Fruit fly (Drosophila melanogaster) whole organism, embryonic: Measurements from ENCODE around the gene CG14511.

Experiments
- Aef1 ChIP-seq: fragments of 200-800 bp; sonication (Bioruptor generic); IDR thresholded peaks from 3 replicates; pipeline ENCODE4 v1.3.6; 2022; ENCODE audit warnings: missing biosample characterization, missing genetic modification characterization
- Bgb ChIP-seq: fragments of 200-800 bp; sonication (Bioruptor generic); IDR thresholded peaks from 2 replicates; pipeline ENCODE4 v1.3.6; 2022; ENCODE audit warnings: missing biosample characterization, missing genetic modification characterization; ENCODE audit not compliant: partially characterized antibody
- CG10274 ChIP-seq: fragments of 200-800 bp; sonication (Bioruptor generic); optimal IDR thresholded peaks from 3 replicates; lab custom pipeline; 2017; ENCODE audit warnings: missing biosample characterization, mild to moderate bottlenecking, missing genetic modification characterization
- CG10431 ChIP-seq: fragments of 200-800 bp; sonication (Bioruptor generic); optimal IDR thresholded peaks from 3 replicates; lab custom pipeline; 2018; ENCODE audit warnings: missing biosample characterization, mild to moderate bottlenecking, missing genetic modification characterization
- CG10565 ChIP-seq: fragments of 200-800 bp; sonication (Bioruptor generic); optimal IDR thresholded peaks from 3 replicates; lab custom pipeline; 2016; ENCODE audit warnings: missing biosample characterization, mild to moderate bottlenecking, missing genetic modification characterization
- CG10654 ChIP-seq: fragments of 200-800 bp; sonication (Bioruptor generic); optimal IDR thresholded peaks from 2 replicates; lab custom pipeline; 2016; ENCODE audit warnings: missing biosample characterization, missing genetic modification characterization
- CG12104 ChIP-seq: fragments of 200-800 bp; sonication (Bioruptor generic); optimal IDR thresholded peaks from 3 replicates; lab custom pipeline; 2016; ENCODE audit warnings: missing biosample characterization, missing genetic modification characterization
- CG12391 ChIP-seq: fragments of 200-800 bp; sonication (Bioruptor generic); optimal IDR thresholded peaks from 3 replicates; lab custom pipeline; 2018; ENCODE audit warnings: missing biosample characterization, mild to moderate bottlenecking, missing genetic modification characterization, moderate library complexity
- CG13296 ChIP-seq: fragments of 200-800 bp; sonication (Bioruptor generic); optimal IDR thresholded peaks from 3 replicates; lab custom pipeline; 2018; ENCODE audit warnings: missing biosample characterization, mild to moderate bottlenecking, missing genetic modification characterization
- CG14667 ChIP-seq: fragments of 200-800 bp; sonication (Bioruptor generic); IDR thresholded peaks from 2 replicates; pipeline ENCODE4 v1.3.6; 2022; ENCODE audit warnings: missing biosample characterization, missing genetic modification characterization
- CG14710 ChIP-seq: fragments of 200-800 bp; sonication (Bioruptor generic); optimal IDR thresholded peaks from 3 replicates; lab custom pipeline; 2019; ENCODE audit warnings: missing biosample characterization, mild to moderate bottlenecking, missing genetic modification characterization, moderate library complexity
- CG16779 ChIP-seq: fragments of 200-800 bp; sonication (Bioruptor generic); IDR thresholded peaks from 2 replicates; pipeline ENCODE4 v1.3.6; 2022; ENCODE audit warnings: missing biosample characterization, missing genetic modification characterization
- CG16813 ChIP-seq: fragments of 200-800 bp; sonication (Bioruptor generic); IDR thresholded peaks from 3 replicates; pipeline ENCODE4 v1.3.6; 2022; ENCODE audit warnings: missing biosample characterization, missing genetic modification characterization; ENCODE audit not compliant: partially characterized antibody
- CG16863 ChIP-seq: fragments of 200-800 bp; sonication (Bioruptor generic); optimal IDR thresholded peaks from 3 replicates; lab custom pipeline; 2016; ENCODE audit warnings: missing biosample characterization, missing genetic modification characterization
- CG17328 ChIP-seq: fragments of 200-800 bp; sonication (Bioruptor generic); IDR thresholded peaks from 2 replicates; pipeline ENCODE4 v1.3.6; 2022; ENCODE audit warnings: missing biosample characterization, missing genetic modification characterization
- CG1792 ChIP-seq: fragments of 200-800 bp; sonication (Bioruptor generic); optimal IDR thresholded peaks from 2 replicates; lab custom pipeline; 2016; ENCODE audit warnings: missing biosample characterization, missing genetic modification characterization
- CG34376 ChIP-seq: fragments of 200-800 bp; sonication (Bioruptor generic); optimal IDR thresholded peaks from 2 replicates; lab custom pipeline; 2018; ENCODE audit warnings: missing biosample characterization, mild to moderate bottlenecking, missing genetic modification characterization
- CG42726 ChIP-seq: fragments of 200-800 bp; sonication (Bioruptor generic); IDR thresholded peaks from 2 replicates; pipeline ENCODE4 v1.3.6; 2022; ENCODE audit warnings: missing biosample characterization, missing genetic modification characterization; ENCODE audit not compliant: partially characterized antibody
- CG4328 ChIP-seq: fragments of 200-800 bp; sonication (Bioruptor generic); optimal IDR thresholded peaks from 3 replicates; lab custom pipeline; 2017; ENCODE audit warnings: missing biosample characterization, missing genetic modification reagents, missing genetic modification characterization
- CG4617 ChIP-seq: fragments of 200-800 bp; sonication (Bioruptor generic); optimal IDR thresholded peaks from 3 replicates; lab custom pipeline; 2016; ENCODE audit warnings: missing biosample characterization, missing genetic modification characterization, borderline replicate concordance
- CG4854 ChIP-seq: fragments of 200-800 bp; sonication (Bioruptor generic); optimal IDR thresholded peaks from 2 replicates; lab custom pipeline; 2016; ENCODE audit warnings: missing biosample characterization, missing genetic modification characterization, inconsistent platforms
- CG6254 ChIP-seq: fragments of 200-800 bp; sonication (Bioruptor generic); optimal IDR thresholded peaks from 3 replicates; lab custom pipeline; 2017; ENCODE audit warnings: mild to moderate bottlenecking, missing biosample characterization, missing genetic modification reagents, missing genetic modification characterization
- CG8944 ChIP-seq: fragments of 200-800 bp; sonication (Bioruptor generic); optimal IDR thresholded peaks from 3 replicates; lab custom pipeline; 2016; ENCODE audit warnings: missing biosample characterization, missing genetic modification characterization
- CG9876 ChIP-seq: fragments of 200-800 bp; sonication (Bioruptor generic); optimal IDR thresholded peaks from 2 replicates; lab custom pipeline; 2016; ENCODE audit warnings: missing biosample characterization, missing genetic modification characterization
- Doc3 ChIP-seq: fragments of 200-800 bp; sonication (Bioruptor generic); IDR thresholded peaks from 3 replicates; pipeline ENCODE4 v1.3.6; 2022; ENCODE audit warnings: missing biosample characterization, missing genetic modification characterization; ENCODE audit not compliant: partially characterized antibody
- E2f2 ChIP-seq: fragments of 200-800 bp; sonication (Bioruptor generic); IDR thresholded peaks from 2 replicates; pipeline ENCODE4 v1.3.6; 2022; ENCODE audit warnings: missing biosample characterization, missing genetic modification characterization
- ERR ChIP-seq: fragments of 200-800 bp; sonication (Bioruptor generic); optimal IDR thresholded peaks from 2 replicates; lab custom pipeline; 2016; ENCODE audit warnings: missing biosample characterization, missing genetic modification characterization
- Elba2 ChIP-seq: fragments of 200-800 bp; sonication (Bioruptor generic); optimal IDR thresholded peaks from 3 replicates; lab custom pipeline; 2016; ENCODE audit warnings: missing biosample characterization, missing genetic modification characterization
- Gug ChIP-seq: fragments of 200-800 bp; sonication (Bioruptor generic); IDR thresholded peaks from 4 replicates; pipeline ENCODE4 v1.3.6; 2022; ENCODE audit warnings: missing biosample characterization, missing genetic modification characterization
- HmgD ChIP-seq: fragments of 200-800 bp; sonication (Bioruptor generic); optimal IDR thresholded peaks from 3 replicates; lab custom pipeline; 2016; ENCODE audit warnings: missing biosample characterization, missing genetic modification characterization
- MBD-R2 ChIP-seq: fragments of 200-800 bp; sonication (Bioruptor generic); IDR thresholded peaks from 2 replicates; pipeline ENCODE4 v1.3.6; 2022; ENCODE audit warnings: missing biosample characterization, missing genetic modification characterization
- Med ChIP-seq: fragments of 200-800 bp; sonication (Bioruptor generic); peaks from one replicate; lab custom pipeline; 2016; ENCODE audit warnings: missing biosample characterization, missing genetic modification characterization, mild to moderate bottlenecking, inconsistent platforms, moderate library complexity
- Myb ChIP-seq: fragments of 200-800 bp; sonication (Bioruptor generic); optimal IDR thresholded peaks from 2 replicates; lab custom pipeline; 2016; ENCODE audit warnings: missing biosample characterization, missing genetic modification characterization
- Ptx1 ChIP-seq: fragments of 200-800 bp; sonication (Bioruptor generic); IDR thresholded peaks from 2 replicates; pipeline ENCODE4 v1.3.6; 2022; ENCODE audit warnings: missing biosample characterization, missing genetic modification characterization
- Ravus ChIP-seq: fragments of 200-800 bp; sonication (Bioruptor generic); IDR thresholded peaks from 2 replicates; pipeline ENCODE4 v1.3.6; 2022; ENCODE audit warnings: missing biosample characterization, missing genetic modification characterization
- Scr ChIP-seq: fragments of 200-800 bp; sonication (Bioruptor generic); IDR thresholded peaks from 2 replicates; pipeline ENCODE4 v1.3.6; 2022; ENCODE audit warnings: missing biosample characterization, missing genetic modification characterization; ENCODE audit not compliant: partially characterized antibody
- YL-1 ChIP-seq: fragments of 200-800 bp; sonication (Bioruptor generic); optimal IDR thresholded peaks from 3 replicates; lab custom pipeline; 2017; ENCODE audit warnings: missing biosample characterization, mild to moderate bottlenecking, missing genetic modification characterization
- bigmax ChIP-seq: fragments of 200-800 bp; sonication (Bioruptor generic); optimal IDR thresholded peaks from 2 replicates; lab custom pipeline; 2018; ENCODE audit warnings: missing biosample characterization, mild to moderate bottlenecking, missing genetic modification characterization
- caup ChIP-seq: fragments of 200-800 bp; sonication (Bioruptor generic); optimal IDR thresholded peaks from 3 replicates; lab custom pipeline; 2017; ENCODE audit warnings: missing biosample characterization, mild to moderate bottlenecking, missing genetic modification characterization, moderate library complexity; ENCODE audit not compliant: severe bottlenecking
- crol ChIP-seq: fragments of 200-800 bp; sonication (Bioruptor generic); IDR thresholded peaks from 2 replicates; pipeline ENCODE4 v1.3.6; 2022; ENCODE audit warnings: missing biosample characterization, missing genetic modification characterization
- dati ChIP-seq: fragments of 200-800 bp; sonication (Bioruptor generic); IDR thresholded peaks from 2 replicates; pipeline ENCODE4 v1.3.6; 2022; ENCODE audit warnings: missing biosample characterization, missing genetic modification characterization
- fd64A ChIP-seq: fragments of 200-800 bp; sonication (Bioruptor generic); optimal IDR thresholded peaks from 3 replicates; lab custom pipeline; 2018; ENCODE audit warnings: missing biosample characterization, mild to moderate bottlenecking, missing genetic modification characterization
- lbe ChIP-seq: fragments of 200-800 bp; sonication (Bioruptor generic); optimal IDR thresholded peaks from 2 replicates; lab custom pipeline; 2016; ENCODE audit warnings: missing biosample characterization, mild to moderate bottlenecking, missing genetic modification characterization
- otp ChIP-seq: fragments of 200-800 bp; sonication (Bioruptor generic); IDR thresholded peaks from 3 replicates; pipeline ENCODE4, ENCODE4 v1.3.6; 2022; ENCODE audit warnings: missing biosample characterization, missing genetic modification characterization
- pfk ChIP-seq: fragments of 200-800 bp; sonication (Bioruptor generic); optimal IDR thresholded peaks from 2 replicates; lab custom pipeline; 2018; ENCODE audit warnings: missing biosample characterization, mild to moderate bottlenecking, missing genetic modification characterization, moderate library complexity
- pros ChIP-seq: fragments of 200-800 bp; sonication (Bioruptor generic); optimal IDR thresholded peaks from 3 replicates; lab custom pipeline; 2019; ENCODE audit warnings: missing biosample characterization, mild to moderate bottlenecking, missing genetic modification characterization, moderate library complexity
- sr ChIP-seq: fragments of 200-800 bp; sonication (Bioruptor generic); IDR thresholded peaks from 3 replicates; pipeline ENCODE4 v1.3.6; 2022; ENCODE audit warnings: missing biosample characterization, missing genetic modification characterization
- ssp ChIP-seq: fragments of 200-800 bp; sonication (Bioruptor generic); IDR thresholded peaks from 2 replicates; pipeline ENCODE4 v1.3.6; 2022; ENCODE audit warnings: missing biosample characterization, missing genetic modification characterization
- tin ChIP-seq: fragments of 200-800 bp; sonication (Bioruptor generic); optimal IDR thresholded peaks from 3 replicates; lab custom pipeline; 2016; ENCODE audit warnings: missing biosample characterization, missing genetic modification characterization
- tup ChIP-seq: fragments of 200-800 bp; sonication (Bioruptor generic); optimal IDR thresholded peaks from 2 replicates; lab custom pipeline; 2016; ENCODE audit warnings: missing biosample characterization, mild to moderate bottlenecking, missing genetic modification characterization, moderate library complexity
- wor ChIP-seq: fragments of 200-800 bp; sonication (Bioruptor generic); IDR thresholded peaks from 2 replicates; pipeline ENCODE4 v1.3.6; 2022; ENCODE audit warnings: missing biosample characterization, missing genetic modification characterization

The CG14511 gene

dm6 chr3R:29148072-29148471 is 1.4 kb upstream of the CG14511 start, which contains the start of the genes CG11882 and Pglym78 (continued):
- TF ChIP-seq CG16813 (GFP tag; lab: Robert Waterston, UW) (no peak), Scr (GFP tag; lab: Robert Waterston, UW) (peak; percentile 58), HmgD (peak; percentile 80), lbe (GFP tag; lab: Kevin White, UChicago) (no peak), wor (GFP tag; lab: Robert Waterston, UW) (no peak), ERR (peak; percentile 100), ssp (GFP tag; lab: Robert Waterston, UW) (peak; percentile 35; the same call in 1 of the 2 replicates), CG1792 (no peak), sr (no peak), caup (GFP tag; lab: Kevin White, UChicago) (peak; percentile 44), CG17328 (GFP tag; lab: Robert Waterston, UW) (peak; percentile 40; the same call in 1 of the 2 replicates), Ravus (GFP tag; lab: Robert Waterston, UW) (no peak), CG16779 (GFP tag; lab: Robert Waterston, UW) (no peak), CG4328 (no peak), Elba2 (GFP tag; lab: Kevin White, UChicago) (peak; percentile 81), CG12104 (GFP tag; lab: Kevin White, UChicago) (no peak), Med (GFP tag; lab: Kevin White, UChicago) (peak; percentile 93), CG14710 (tag; lab: Kevin White, UChicago) (peak; percentile 41), CG12391 (tag; lab: Kevin White, UChicago) (peak; percentile 49), CG10565 (no peak), CG42726 (GFP tag; lab: Robert Waterston, UW) (peak; percentile 27; the same call in 1 of the 2 replicates), CG9876 (peak; percentile 43), Myb (GFP tag; lab: Kevin White, UChicago) (peak; percentile 86), crol (GFP tag; lab: Robert Waterston, UW) (peak; percentile 52; the same call in 1 of the 2 replicates), CG6254 (no peak), pros (GFP tag; lab: Kevin White, UChicago) (peak; percentile 3), CG10654 (GFP tag; lab: Kevin White, UChicago) (peak; percentile 2), CG4854 (no peak), MBD-R2 (GFP tag; lab: Robert Waterston, UW) (peak; percentile 95), CG34376 (GFP tag; lab: Kevin White, UChicago) (peak; percentile 21), tin (peak; percentile 45), Aef1 (GFP tag; lab: Robert Waterston, UW) (peak; percentile 21; the same call in 1 of the 3 replicates), CG10274 (GFP tag; lab: Kevin White, UChicago) (no peak), E2f2 (peak; percentile 88), Ptx1 (GFP tag; lab: Robert Waterston, UW) (peak; percentile 60), CG8944 (GFP tag; lab: Kevin White, UChicago) (no peak), fd64A (no peak), YL-1 (GFP tag; lab: Kevin White, UChicago) (peak; percentile 94), tup (GFP tag; lab: Kevin White, UChicago) (no peak), Doc3 (no peak), CG10431 (no peak), CG16863 (GFP tag; lab: Kevin White, UChicago) (peak; percentile 25), CG14667 (no peak), bigmax (GFP tag; lab: Kevin White, UChicago) (peak; percentile 4), otp (GFP tag; lab: Robert Waterston, UW) (peak; percentile 61; the same call in 1 of the 3 replicates), CG4617 (GFP tag; lab: Kevin White, UChicago) (peak; percentile 73), CG13296 (GFP tag; lab: Kevin White, UChicago) (no peak), Gug (GFP tag; lab: Robert Waterston, UW) (peak; percentile 46; the same call in 1 of the 4 replicates), pfk (no peak), Bgb (GFP tag; lab: Robert Waterston, UW) (peak; percentile 62; the same call in 1 of the 2 replicates), dati (GFP tag; lab: Robert Waterston, UW) (no peak)
